Fruit fly (Drosophila melanogaster) whole organism, embryonic: ENCODE measurements around the gene CG7276.

ENCODE experiments used
- Ada2b ChIP-seq: fragments of 200-800 bp; sonication (Bioruptor generic); IDR thresholded peaks from 2 replicates; pipeline ENCODE4 v1.3.6; 2022; ENCODE audit warnings: missing biosample characterization, missing genetic modification characterization
- CG10267 ChIP-seq: fragments of 200-800 bp; sonication (Bioruptor generic); optimal IDR thresholded peaks from 2 replicates; lab custom pipeline; 2018; ENCODE audit warnings: missing biosample characterization, mild to moderate bottlenecking, missing genetic modification characterization, moderate library complexity
- CG10274 ChIP-seq: fragments of 200-800 bp; sonication (Bioruptor generic); optimal IDR thresholded peaks from 3 replicates; lab custom pipeline; 2017; ENCODE audit warnings: missing biosample characterization, mild to moderate bottlenecking, missing genetic modification characterization
- CG10462 ChIP-seq: fragments of 200-800 bp; sonication (Bioruptor generic); optimal IDR thresholded peaks from 2 replicates; lab custom pipeline; 2016; ENCODE audit warnings: missing biosample characterization, missing genetic modification characterization
- CG11504 ChIP-seq: fragments of 200-800 bp; sonication (Bioruptor generic); optimal IDR thresholded peaks from 3 replicates; lab custom pipeline; 2019; ENCODE audit warnings: missing biosample characterization, mild to moderate bottlenecking, missing genetic modification characterization, moderate library complexity
- CG11696 ChIP-seq: fragments of 200-800 bp; sonication (Bioruptor generic); IDR thresholded peaks from 2 replicates; pipeline ENCODE4 v1.3.6; 2022; ENCODE audit warnings: missing biosample characterization, missing genetic modification characterization
- CG15514 ChIP-seq: fragments of 200-800 bp; sonication (Bioruptor generic); optimal IDR thresholded peaks from 3 replicates; lab custom pipeline; 2017; ENCODE audit warnings: missing biosample characterization, missing genetic modification characterization, mild to moderate bottlenecking, moderate library complexity, missing genetic modification reagents
- CG18262 ChIP-seq: fragments of 200-800 bp; optimal IDR thresholded peaks from 3 replicates; lab custom pipeline; 2019; ENCODE audit warnings: missing biosample characterization, mild to moderate bottlenecking, missing genetic modification characterization, moderate library complexity
- CG2129 ChIP-seq: fragments of 200-800 bp; sonication (Bioruptor generic); IDR thresholded peaks from 2 replicates; pipeline ENCODE4 v1.3.6; 2022; ENCODE audit warnings: missing biosample characterization, missing genetic modification characterization; ENCODE audit not compliant: partially characterized antibody
- CG2712 ChIP-seq: fragments of 200-800 bp; optimal IDR thresholded peaks from 3 replicates; lab custom pipeline; 2019; ENCODE audit warnings: missing biosample characterization, mild to moderate bottlenecking, missing genetic modification characterization, moderate library complexity
- CG30431 ChIP-seq: fragments of 200-800 bp; sonication (Bioruptor generic); optimal IDR thresholded peaks from 2 replicates; lab custom pipeline; 2017; ENCODE audit warnings: missing biosample characterization, missing genetic modification characterization
- CG34224 ChIP-seq: fragments of 200-800 bp; sonication (Bioruptor generic); IDR thresholded peaks from 3 replicates; pipeline ENCODE4 v1.3.6; 2022; ENCODE audit warnings: missing biosample characterization, missing genetic modification characterization; ENCODE audit not compliant: partially characterized antibody
- CG3726 ChIP-seq: fragments of 200-800 bp; sonication (Bioruptor generic); IDR thresholded peaks from 3 replicates; pipeline ENCODE4, ENCODE4 v1.3.6; 2022; ENCODE audit warnings: missing biosample characterization, missing genetic modification characterization
- CG4730 ChIP-seq: fragments of 200-800 bp; sonication (Bioruptor generic); IDR thresholded peaks from 2 replicates; pipeline ENCODE4 v1.3.6; 2022; ENCODE audit warnings: missing biosample characterization, missing genetic modification characterization
- CG7357 ChIP-seq: fragments of 200-800 bp; sonication (Bioruptor generic); IDR thresholded peaks from 3 replicates; pipeline ENCODE4 v1.3.6; 2022; ENCODE audit warnings: missing biosample characterization, missing genetic modification characterization
- D19A ChIP-seq: fragments of 200-800 bp; optimal IDR thresholded peaks from 3 replicates; lab custom pipeline; 2019; ENCODE audit warnings: missing biosample characterization, mild to moderate bottlenecking, missing genetic modification characterization, moderate library complexity
- Dfd ChIP-seq, 2 experiments: fragments of >200 bp; optimal IDR thresholded peaks; 2 replicates each; lab custom pipeline; 2017; ENCODE audit warnings: missing biosample characterization in 2 of 2, missing genetic modification characterization in 2 of 2
- Drgx ChIP-seq: fragments of 200-800 bp; sonication (Bioruptor generic); IDR thresholded peaks from 2 replicates; pipeline ENCODE4 v1.3.6; 2022; ENCODE audit warnings: missing biosample characterization, missing genetic modification characterization
- Eip74EF ChIP-seq, 2 experiments: fragments of 200-800 bp in 1 of 2; fragments of >200 bp in 1 of 2; sonication (Bioruptor generic) in 1 of 2; optimal IDR thresholded peaks; 2 replicates each; lab custom pipeline; 2017 to 2019; ENCODE audit warnings: missing biosample characterization in 2 of 2, missing genetic modification characterization in 2 of 2, mild to moderate bottlenecking in 1 of 2, moderate library complexity in 1 of 2
- HmgZ ChIP-seq: fragments of 200-800 bp; sonication (Bioruptor generic); optimal IDR thresholded peaks from 2 replicates; lab custom pipeline; 2018; ENCODE audit warnings: missing biosample characterization, mild to moderate bottlenecking, missing genetic modification characterization
- Hr39 ChIP-seq: fragments of >200 bp; optimal IDR thresholded peaks from 2 replicates; lab custom pipeline; 2017
- Hr51 ChIP-seq, 2 experiments: fragments of 200-800 bp; sonication (Bioruptor generic); optimal IDR thresholded peaks; 2 replicates in 1 of 2; 3 replicates in 1 of 2; lab custom pipeline; 2016 to 2018; ENCODE audit warnings: missing biosample characterization in 2 of 2, missing genetic modification characterization in 2 of 2, mild to moderate bottlenecking in 1 of 2, moderate library complexity in 1 of 2
- Sry-β ChIP-seq: fragments of 200-800 bp; sonication (Bioruptor generic); optimal IDR thresholded peaks from 2 replicates; lab custom pipeline; 2018; ENCODE audit warnings: missing biosample characterization, mild to moderate bottlenecking, missing genetic modification characterization, moderate library complexity
- Trl ChIP-seq, 3 experiments: fragments of >200 bp in 2 of 3; fragments of 200-800 bp in 1 of 3; sonication (Bioruptor generic) in 1 of 3; optimal IDR thresholded peaks; 2 replicates in 1 of 3; 3 replicates in 2 of 3; lab custom pipeline; 2016 to 2017; ENCODE audit warnings: missing biosample characterization in 1 of 3, missing genetic modification characterization in 1 of 3
- ab ChIP-seq: fragments of 200-800 bp; sonication (Bioruptor generic); optimal IDR thresholded peaks from 2 replicates; lab custom pipeline; 2016; ENCODE audit warnings: missing biosample characterization, missing genetic modification characterization
- az2 ChIP-seq: fragments of 200-800 bp; sonication (Bioruptor generic); optimal IDR thresholded peaks from 3 replicates; lab custom pipeline; 2016; ENCODE audit warnings: missing biosample characterization, missing genetic modification characterization
- bcd ChIP-seq: fragments of 200-800 bp; sonication (Bioruptor generic); optimal IDR thresholded peaks from 2 replicates; lab custom pipeline; 2017; ENCODE audit warnings: missing biosample characterization, mild to moderate bottlenecking, missing genetic modification characterization
- bowl ChIP-seq: fragments of 200-800 bp; sonication (Bioruptor generic); IDR thresholded peaks from 2 replicates; pipeline ENCODE4 v1.3.6; 2022; ENCODE audit warnings: missing biosample characterization, missing genetic modification characterization
- ci ChIP-seq: fragments of 200-800 bp; sonication (Bioruptor generic); IDR thresholded peaks from 3 replicates; pipeline ENCODE4 v1.3.6; 2022; ENCODE audit warnings: missing biosample characterization, missing genetic modification characterization
- dan ChIP-seq: fragments of 200-800 bp; sonication (Bioruptor generic); IDR thresholded peaks from 2 replicates; pipeline ENCODE4 v1.3.6; 2022; ENCODE audit warnings: missing biosample characterization, missing genetic modification characterization
- dpn ChIP-seq, 2 experiments: fragments of 200-800 bp; sonication (Bioruptor generic); optimal IDR thresholded peaks; 3 replicates each; lab custom pipeline; 2016; ENCODE audit warnings: missing biosample characterization in 2 of 2, missing genetic modification characterization in 2 of 2
- ftz-f1 ChIP-seq: fragments of 200-800 bp; sonication (Bioruptor generic); optimal IDR thresholded peaks from 2 replicates; lab custom pipeline; 2016; ENCODE audit warnings: missing biosample characterization, missing genetic modification characterization
- grau ChIP-seq: fragments of 200-800 bp; optimal IDR thresholded peaks from 3 replicates; lab custom pipeline; 2019; ENCODE audit warnings: missing biosample characterization, mild to moderate bottlenecking, missing genetic modification characterization, moderate library complexity
- her ChIP-seq: fragments of 200-800 bp; sonication (Bioruptor generic); optimal IDR thresholded peaks from 2 replicates; lab custom pipeline; 2016; ENCODE audit warnings: missing biosample characterization, missing genetic modification characterization
- hkb ChIP-seq, 2 experiments: fragments of 200-800 bp in 1 of 2; fragments of >200 bp in 1 of 2; sonication (Bioruptor generic) in 1 of 2; IDR thresholded peaks in 1 of 2; optimal IDR thresholded peaks in 1 of 2; 2 replicates each; pipeline versions ENCODE4 v1.3.6 to Lab custom; 2017 to 2022; ENCODE audit warnings: missing biosample characterization in 1 of 2, missing genetic modification characterization in 1 of 2
- inv ChIP-seq: fragments of 200-800 bp; sonication (Bioruptor generic); IDR thresholded peaks from 2 replicates; pipeline ENCODE4 v1.3.6; 2022; ENCODE audit warnings: missing biosample characterization, missing genetic modification characterization; ENCODE audit not compliant: partially characterized antibody
- lov ChIP-seq, 2 experiments: fragments of 200-800 bp in 1 of 2; fragments of >200 bp in 1 of 2; sonication (Bioruptor generic) in 1 of 2; IDR thresholded peaks in 1 of 2; optimal IDR thresholded peaks in 1 of 2; 2 replicates in 1 of 2; 3 replicates in 1 of 2; pipeline versions ENCODE4 v1.3.6 to Lab custom; 2017 to 2022; ENCODE audit warnings: missing biosample characterization in 1 of 2, missing genetic modification characterization in 1 of 2
- maf-S ChIP-seq: fragments of 200-800 bp; sonication (Bioruptor generic); optimal IDR thresholded peaks from 2 replicates; lab custom pipeline; 2016; ENCODE audit warnings: missing biosample characterization, missing genetic modification characterization
- org-1 ChIP-seq: fragments of 200-800 bp; sonication (Bioruptor generic); optimal IDR thresholded peaks from 2 replicates; lab custom pipeline; 2017; ENCODE audit warnings: missing biosample characterization, missing genetic modification characterization
- prd ChIP-seq, 3 experiments: fragments of >200 bp in 2 of 3; fragments of 200-800 bp in 1 of 3; sonication (Bioruptor generic) in 1 of 3; optimal IDR thresholded peaks in 2 of 3; IDR thresholded peaks in 1 of 3; 2 replicates in 2 of 3; 3 replicates in 1 of 3; pipeline versions ENCODE4 v1.3.6 to Lab custom; 2017 to 2022; ENCODE audit warnings: missing biosample characterization in 1 of 3, missing genetic modification characterization in 1 of 3
- ranshi ChIP-seq: fragments of 200-800 bp; sonication (Bioruptor generic); IDR thresholded peaks from 2 replicates; pipeline ENCODE4 v1.3.6; 2022; ENCODE audit warnings: missing biosample characterization, missing genetic modification characterization
- ro ChIP-seq: fragments of 200-800 bp; sonication (Bioruptor generic); IDR thresholded peaks from 2 replicates; pipeline ENCODE4 v1.3.6; 2022; ENCODE audit warnings: missing biosample characterization, missing genetic modification characterization
- scrt ChIP-seq: fragments of 200-800 bp; sonication (Bioruptor generic); optimal IDR thresholded peaks from 2 replicates; lab custom pipeline; 2018; ENCODE audit warnings: missing biosample characterization, mild to moderate bottlenecking, missing genetic modification characterization, moderate library complexity
- sisA ChIP-seq: fragments of 200-800 bp; sonication (Bioruptor generic); IDR thresholded peaks from 2 replicates; pipeline ENCODE4 v1.3.6; 2022; ENCODE audit warnings: missing biosample characterization, missing genetic modification characterization
- stwl ChIP-seq: fragments of 200-800 bp; sonication (Bioruptor generic); optimal IDR thresholded peaks from 3 replicates; lab custom pipeline; 2018; ENCODE audit warnings: missing biosample characterization, mild to moderate bottlenecking, missing genetic modification characterization, moderate library complexity
- sug ChIP-seq: fragments of 200-800 bp; optimal IDR thresholded peaks from 2 replicates; lab custom pipeline; 2019; ENCODE audit warnings: missing biosample characterization, mild to moderate bottlenecking, missing genetic modification characterization, moderate library complexity
- tap ChIP-seq: fragments of 200-800 bp; optimal IDR thresholded peaks from 3 replicates; lab custom pipeline; 2019; ENCODE audit warnings: missing biosample characterization, mild to moderate bottlenecking, missing genetic modification characterization, moderate library complexity
- tio ChIP-seq: fragments of 200-800 bp; sonication (Bioruptor generic); optimal IDR thresholded peaks from 2 replicates; lab custom pipeline; 2017; ENCODE audit warnings: missing biosample characterization, missing genetic modification characterization, inconsistent platforms
- vfl ChIP-seq: fragments of 200-800 bp; sonication (Bioruptor generic); optimal IDR thresholded peaks from 2 replicates; lab custom pipeline; 2016; ENCODE audit warnings: missing biosample characterization, missing genetic modification characterization

The CG7276 gene

DNA sequence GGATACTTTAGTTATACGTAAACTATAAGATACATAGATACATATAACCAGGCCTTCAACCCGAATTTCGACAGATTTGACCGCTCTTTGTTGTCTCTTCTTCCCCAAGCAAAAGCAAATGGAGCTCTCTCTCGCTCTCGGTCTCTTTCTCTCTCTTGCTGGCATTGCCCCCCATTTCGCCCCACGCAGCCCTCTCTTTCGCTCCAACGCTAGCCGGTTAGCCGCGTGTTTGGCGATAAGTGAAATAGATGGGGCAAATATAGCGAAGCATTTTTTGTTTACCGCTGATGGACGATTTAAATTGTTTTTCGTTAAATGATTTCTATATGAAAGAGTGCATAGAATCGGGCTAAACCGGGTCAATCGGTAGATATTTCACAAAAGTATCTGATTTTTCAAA lies 16.4 kb downstream of the CG7276 start (continued):
- TF ChIP-seq sisA (GFP tag; lab: Robert Waterston, UW) (no peak), Dfd (GFP tag; optimal IDR thresholded peaks at IDR 0.05; lab: Kevin White, UChicago) (no peak), CG10462 (GFP tag; lab: Kevin White, UChicago) (no peak), tap (tag; lab: Kevin White, UChicago) (no peak), tio (GFP tag; lab: Kevin White, UChicago) (no peak), grau (no peak), lov (optimal IDR thresholded peaks at IDR 0.05; lab: Kevin White, UChicago) (no peak), lov (GFP tag; IDR thresholded peaks at IDR 0.05; lab: Robert Waterston, UW) (no peak), CG3726 (GFP tag; lab: Robert Waterston, UW) (no peak), CG7357 (GFP tag; lab: Robert Waterston, UW) (no peak), dpn (GFP tag; optimal IDR thresholded peaks at IDR 0.05; lab: Kevin White, UChicago) (no peak), CG34224 (GFP tag; lab: Robert Waterston, UW) (peak; percentile 55; the same call in 2 of the 3 replicates), CG30431 (GFP tag; lab: Kevin White, UChicago) (no peak), bowl (no peak), stwl (no peak), CG11504 (tag; lab: Kevin White, UChicago) (no peak), ci (GFP tag; lab: Robert Waterston, UW) (peak; percentile 27; the same call in 1 of the 3 replicates), CG2129 (no peak), CG15514 (GFP tag; lab: Kevin White, UChicago) (peak; percentile 12), Ada2b (no peak), vfl (GFP tag; lab: Kevin White, UChicago) (no peak), Eip74EF (GFP tag; optimal IDR thresholded peaks at IDR 0.05; lab: Kevin White, UChicago) (no peak), Drgx (no peak; the same call in 1 of the 2 replicates), her (peak; percentile 35), Sry-β (no peak), dan (GFP tag; lab: Robert Waterston, UW) (no peak), bcd (GFP tag; lab: Kevin White, UChicago) (no peak), CG2712 (no peak), CG10274 (GFP tag; lab: Kevin White, UChicago) (no peak), CG10267 (tag; lab: Kevin White, UChicago) (no peak), CG18262 (tag; lab: Kevin White, UChicago) (no peak), az2 (GFP tag; lab: Kevin White, UChicago) (no peak), ranshi (no peak), HmgZ (tag; lab: Kevin White, UChicago) (peak; percentile 9), D19A (tag; lab: Kevin White, UChicago) (no peak), inv (GFP tag; lab: Robert Waterston, UW) (no peak), maf-S (GFP tag; lab: Kevin White, UChicago) (no peak), Hr39 (no peak), CG11696 (GFP tag; lab: Robert Waterston, UW) (no peak), prd (optimal IDR thresholded peaks at IDR 0.05; lab: Kevin White, UChicago) (no peak), prd (GFP tag; IDR thresholded peaks at IDR 0.05; lab: Robert Waterston, UW) (no peak), sug (tag; lab: Kevin White, UChicago) (peak; percentile 66), Hr51 (GFP tag; optimal IDR thresholded peaks at IDR 0.05; lab: Kevin White, UChicago) (no peak), org-1 (GFP tag; lab: Kevin White, UChicago) (no peak), ro (GFP tag; lab: Robert Waterston, UW) (no peak), ab (GFP tag; lab: Kevin White, UChicago) (no peak), ftz-f1 (peak; percentile 86), hkb (optimal IDR thresholded peaks at IDR 0.05; lab: Kevin White, UChicago) (no peak), hkb (GFP tag; IDR thresholded peaks at IDR 0.05; lab: Robert Waterston, UW) (0 out of 2 replicates have a peak, but pooled peaks have one; percentile 10), scrt (GFP tag; lab: Kevin White, UChicago) (peak; percentile 21), Trl (optimal IDR thresholded peaks at IDR 0.05; lab: Kevin White, UChicago) (peak; percentile 94 to 97), Trl (GFP tag; optimal IDR thresholded peaks at IDR 0.05; lab: Kevin White, UChicago) (peak; percentile 17), CG4730 (GFP tag; lab: Robert Waterston, UW) (no peak)
